Worm (Caenorhabditis elegans) whole organism, L3 larva: ENCODE data around the gene hpo-9.

Experiments
- R02D3.7 ChIP-seq: fragments of 150-350 bp; optimal IDR thresholded peaks from 2 replicates; lab custom pipeline; 2014; ENCODE audit warnings: missing biosample characterization, missing genetic modification characterization
- ZK546.5 ChIP-seq: sonication (generic microtip); optimal IDR thresholded peaks from 2 replicates; lab custom pipeline; 2017; ENCODE audit warnings: missing biosample characterization, missing genetic modification characterization
- aly-2 ChIP-seq: fragments of 150-350 bp; optimal IDR thresholded peaks from 2 replicates; lab custom pipeline; 2014; ENCODE audit warnings: missing biosample characterization, missing genetic modification characterization
- ama-1 ChIP-seq: fragments of 150-350 bp; optimal IDR thresholded peaks from 2 replicates; lab custom pipeline; 2018
- ceh-16 ChIP-seq: sonication (generic microtip); optimal IDR thresholded peaks from 2 replicates; lab custom pipeline; 2017; ENCODE audit warnings: missing biosample characterization, missing genetic modification characterization
- ceh-28 ChIP-seq: fragments of 150-350 bp; optimal IDR thresholded peaks from 2 replicates; lab custom pipeline; 2014; ENCODE audit warnings: missing biosample characterization, missing genetic modification reagents, missing genetic modification characterization
- egl-27 ChIP-seq: sonication (generic microtip); optimal IDR thresholded peaks from 4 replicates; lab custom pipeline; 2017; ENCODE audit warnings: missing biosample characterization, missing genetic modification reagents, missing genetic modification characterization
- egl-5 ChIP-seq: fragments of 150-350 bp; optimal IDR thresholded peaks from 2 replicates; lab custom pipeline; 2017; ENCODE audit warnings: missing biosample characterization, missing genetic modification reagents, missing genetic modification characterization, inconsistent platforms
- elt-1 ChIP-seq: fragments of 150-350 bp; optimal IDR thresholded peaks from 2 replicates; lab custom pipeline; 2014; ENCODE audit warnings: missing biosample characterization, missing genetic modification characterization
- elt-2 ChIP-seq: sonication (generic microtip); optimal IDR thresholded peaks from 2 replicates; lab custom pipeline; 2016; ENCODE audit warnings: missing genetic modification reagents, mild to moderate bottlenecking, missing genetic modification characterization, missing compliant biosample characterization
- elt-3 ChIP-seq, 3 experiments: fragments of 150-350 bp in 1 of 3; sonication (generic microtip) in 2 of 3; optimal IDR thresholded peaks; 2 replicates in 2 of 3; 4 replicates in 1 of 3; lab custom pipeline; 2014 to 2017; ENCODE audit warnings: missing biosample characterization in 3 of 3, missing genetic modification characterization in 3 of 3
- eor-1 ChIP-seq, 2 experiments: fragments of 150-350 bp; optimal IDR thresholded peaks; 2 replicates each; lab custom pipeline; 2014 to 2018; ENCODE audit warnings: missing biosample characterization in 2 of 2, missing genetic modification characterization in 2 of 2
- fkh-10 ChIP-seq: sonication (generic microtip); optimal IDR thresholded peaks from 2 replicates; lab custom pipeline; 2017; ENCODE audit warnings: missing biosample characterization, missing genetic modification reagents, missing genetic modification characterization
- fos-1 ChIP-seq: fragments of 150-350 bp; optimal IDR thresholded peaks from 2 replicates; lab custom pipeline; 2014; ENCODE audit warnings: missing biosample characterization, missing genetic modification characterization
- hmg-11 ChIP-seq: sonication (generic microtip); optimal IDR thresholded peaks from 2 replicates; lab custom pipeline; 2016; ENCODE audit warnings: missing genetic modification characterization, missing compliant biosample characterization
- jun-1 ChIP-seq: fragments of 150-350 bp; optimal IDR thresholded peaks from 2 replicates; lab custom pipeline; 2014; ENCODE audit warnings: missing biosample characterization, missing genetic modification reagents, missing genetic modification characterization
- lin-15B ChIP-seq: fragments of 150-350 bp; optimal IDR thresholded peaks from 2 replicates; lab custom pipeline; 2014; ENCODE audit warnings: missing biosample characterization, missing genetic modification characterization
- lin-39 ChIP-seq: fragments of 150-350 bp; optimal IDR thresholded peaks from 2 replicates; lab custom pipeline; 2018; ENCODE audit warnings: missing biosample characterization, missing genetic modification reagents, missing genetic modification characterization
- mdl-1 ChIP-seq: fragments of 150-350 bp; optimal IDR thresholded peaks from 2 replicates; lab custom pipeline; 2014; ENCODE audit warnings: missing biosample characterization, missing genetic modification characterization
- mml-1 ChIP-seq: fragments of 150-350 bp; sonication (generic microtip); optimal IDR thresholded peaks from 3 replicates; lab custom pipeline; 2014; ENCODE audit warnings: missing biosample characterization, missing genetic modification characterization
- nfya-1 ChIP-seq: sonication (generic microtip); optimal IDR thresholded peaks from 2 replicates; lab custom pipeline; 2017; ENCODE audit warnings: missing genetic modification characterization, mild to moderate bottlenecking, missing compliant biosample characterization, antibody characterized with exemption, moderate library complexity; ENCODE audit not compliant: insufficient read depth
- nhr-11 ChIP-seq: fragments of 150-350 bp; optimal IDR thresholded peaks from 2 replicates; lab custom pipeline; 2014; ENCODE audit warnings: missing biosample characterization, missing genetic modification characterization
- nhr-12 ChIP-seq: fragments of 150-350 bp; optimal IDR thresholded peaks from 2 replicates; lab custom pipeline; 2014; ENCODE audit warnings: missing biosample characterization, missing genetic modification characterization
- nhr-23 ChIP-seq: fragments of 150-350 bp; optimal IDR thresholded peaks from 2 replicates; lab custom pipeline; 2014; ENCODE audit warnings: missing biosample characterization, missing genetic modification reagents, missing genetic modification characterization
- nhr-28 ChIP-seq: fragments of 150-350 bp; optimal IDR thresholded peaks from 2 replicates; lab custom pipeline; 2014; ENCODE audit warnings: missing biosample characterization, missing genetic modification characterization
- nhr-43 ChIP-seq: sonication (generic microtip); optimal IDR thresholded peaks from 2 replicates; lab custom pipeline; 2016; ENCODE audit warnings: mild to moderate bottlenecking, missing genetic modification characterization, missing compliant biosample characterization; ENCODE audit not compliant: poor library complexity, severe bottlenecking
- nhr-67 ChIP-seq: fragments of 150-350 bp; optimal IDR thresholded peaks from 2 replicates; lab custom pipeline; 2014; ENCODE audit warnings: missing biosample characterization, missing genetic modification characterization
- nhr-76 ChIP-seq: fragments of 150-350 bp; sonication (generic microtip); optimal IDR thresholded peaks from 5 replicates; lab custom pipeline; 2014; ENCODE audit warnings: missing biosample characterization, missing genetic modification characterization
- pha-4 ChIP-seq: fragments of 150-350 bp; optimal IDR thresholded peaks from 2 replicates; lab custom pipeline; 2014; ENCODE audit warnings: missing biosample characterization, missing genetic modification reagents, missing genetic modification characterization
- sea-2 ChIP-seq: fragments of 150-350 bp; sonication (generic microtip); optimal IDR thresholded peaks from 4 replicates; lab custom pipeline; 2014; ENCODE audit warnings: missing biosample characterization, missing genetic modification reagents, missing genetic modification characterization
- skn-1 ChIP-seq: fragments of 150-350 bp; optimal IDR thresholded peaks from 2 replicates; lab custom pipeline; 2014; ENCODE audit warnings: missing biosample characterization, missing genetic modification characterization
- snpc-4 ChIP-seq: fragments of 150-350 bp; optimal IDR thresholded peaks from 2 replicates; lab custom pipeline; 2014; ENCODE audit warnings: missing biosample characterization, missing genetic modification characterization
- tbx-2 ChIP-seq: sonication (generic microtip); optimal IDR thresholded peaks from 2 replicates; lab custom pipeline; 2016; ENCODE audit warnings: mild to moderate bottlenecking, missing genetic modification characterization, missing compliant biosample characterization
- unc-39 ChIP-seq: sonication (generic microtip); optimal IDR thresholded peaks from 4 replicates; lab custom pipeline; 2017; ENCODE audit warnings: missing biosample characterization, missing genetic modification characterization
- unc-62 ChIP-seq: fragments of 150-350 bp; sonication (generic microtip); optimal IDR thresholded peaks from 4 replicates; lab custom pipeline; 2014; ENCODE audit warnings: missing biosample characterization, missing genetic modification reagents, missing genetic modification characterization
- ztf-11 ChIP-seq: fragments of 150-350 bp; optimal IDR thresholded peaks from 2 replicates; lab custom pipeline; 2014; ENCODE audit warnings: missing biosample characterization, missing genetic modification characterization

The hpo-9 gene

ce11 chrV:7218988-7219387, 17.9 kb downstream of the hpo-9 start, which contains the start of gene C13F10.5:
Gene C13F10.5, minus strand, starts transcription at chrV:7219088.
- no peak for TF ChIP-seq nfya-1 (tag; lab: Kevin White, UChicago)
- TF ChIP-seq ceh-16, result no peak
- no peak for TF ChIP-seq eor-1 (tag; optimal IDR thresholded peaks at IDR 0.05; lab: Kevin White, UChicago)
- no peak for TF ChIP-seq nhr-43 (tag; lab: Kevin White, UChicago)
- no peak for TF ChIP-seq skn-1 (tag; lab: Kevin White, UChicago)
- no peak for TF ChIP-seq unc-39
- no peak for TF ChIP-seq elt-1 (tag; lab: Kevin White, UChicago)
- TF ChIP-seq elt-2 (tag; lab: Kevin White, UChicago), result no peak
- no peak for TF ChIP-seq nhr-28 (tag; lab: Kevin White, UChicago)
- no peak for TF ChIP-seq mdl-1 (tag; lab: Kevin White, UChicago)
- TF ChIP-seq aly-2 (tag; lab: Kevin White, UChicago), result no peak
- no peak for TF ChIP-seq nhr-12 (tag; lab: Kevin White, UChicago)
- no peak for TF ChIP-seq tbx-2
- TF ChIP-seq unc-62 (GFP tag; lab: Kevin White, UChicago), result no peak

ce11 chrV:7216016-7216415, 20.9 kb downstream of the hpo-9 start:
- TF ChIP-seq tbx-2 (no peak), skn-1 (tag; lab: Kevin White, UChicago) (no peak), R02D3.7 (tag; lab: Kevin White, UChicago) (no peak), jun-1 (tag; lab: Kevin White, UChicago) (no peak), mml-1 (no peak), nhr-76 (tag; lab: Kevin White, UChicago) (no peak), nhr-23 (tag; lab: Kevin White, UChicago) (no peak), nhr-43 (tag; lab: Kevin White, UChicago) (no peak), fkh-10 (GFP tag; lab: Kevin White, UChicago) (no peak), hmg-11 (tag; lab: Kevin White, UChicago) (peak; percentile 44), aly-2 (tag; lab: Kevin White, UChicago) (no peak), unc-62 (GFP tag; lab: Kevin White, UChicago) (no peak), mdl-1 (tag; lab: Kevin White, UChicago) (no peak), nhr-11 (tag; lab: Kevin White, UChicago) (no peak), pha-4 (tag; lab: Kevin White, UChicago) (no peak), lin-39 (tag; lab: Kevin White, UChicago) (peak; percentile 16), nhr-67 (tag; lab: Kevin White, UChicago) (no peak), eor-1 (tag; optimal IDR thresholded peaks at IDR 0.05; lab: Kevin White, UChicago) (no peak), unc-39 (no peak), egl-27 (tag; lab: Kevin White, UChicago) (no peak), elt-3 (tag; optimal IDR thresholded peaks at IDR 0.05; lab: Kevin White, UChicago) (no peak), elt-2 (tag; lab: Kevin White, UChicago) (no peak), lin-15B (peak; percentile 28), egl-5 (tag; lab: Kevin White, UChicago) (no peak), snpc-4 (tag; lab: Kevin White, UChicago) (peak; percentile 11), ceh-28 (no peak), fos-1 (tag; lab: Kevin White, UChicago) (no peak), nfya-1 (tag; lab: Kevin White, UChicago) (peak; percentile 46)

- TF ChIP-seq skn-1 (tag; lab: Kevin White, UChicago), result no peak
Measured at ce11 chrV:7214802-7215201, 22.1 kb downstream of the hpo-9 start, which contains the start of gene soap-1. Gene soap-1, minus strand, starts transcription at chrV:7214902.

- TF ChIP-seq elt-2 (tag; lab: Kevin White, UChicago), result no peak
- no peak for TF ChIP-seq unc-39
- no peak for TF ChIP-seq lin-39 (tag; lab: Kevin White, UChicago)
- TF ChIP-seq ztf-11 (tag; lab: Kevin White, UChicago), result no peak
Measured at ce11 chrV:7209001-7209400, 27.9 kb downstream of the hpo-9 start.

ce11 chrV:7201353-7201752, 35.6 kb downstream of the hpo-9 start:
- TF ChIP-seq nhr-12 (tag; lab: Kevin White, UChicago) (no peak), unc-62 (GFP tag; lab: Kevin White, UChicago) (no peak), ama-1 (no peak), lin-39 (tag; lab: Kevin White, UChicago) (no peak), mml-1 (no peak), sea-2 (GFP tag; lab: Kevin White, UChicago) (no peak), ZK546.5 (tag; lab: Kevin White, UChicago) (no peak), tbx-2 (no peak)
